Fruit fly (Drosophila melanogaster) whole organism, embryonic: Measurements from ENCODE around the gene Sec24CD.

Source experiments
- Bgb ChIP-seq: fragments of 200-800 bp; sonication (Bioruptor generic); IDR thresholded peaks from 2 replicates; pipeline ENCODE4 v1.3.6; 2022; ENCODE audit warnings: missing biosample characterization, missing genetic modification characterization; ENCODE audit not compliant: partially characterized antibody
- CG10147 ChIP-seq: fragments of 200-800 bp; sonication (Bioruptor generic); optimal IDR thresholded peaks from 2 replicates; lab custom pipeline; 2019; ENCODE audit warnings: missing biosample characterization, mild to moderate bottlenecking, missing genetic modification characterization, moderate library complexity
- CG10209 ChIP-seq: fragments of 200-800 bp; sonication (Bioruptor generic); optimal IDR thresholded peaks from 3 replicates; lab custom pipeline; 2017; ENCODE audit warnings: missing biosample characterization, mild to moderate bottlenecking, missing genetic modification characterization, missing genetic modification reagents
- CG10431 ChIP-seq: fragments of 200-800 bp; sonication (Bioruptor generic); optimal IDR thresholded peaks from 3 replicates; lab custom pipeline; 2018; ENCODE audit warnings: missing biosample characterization, mild to moderate bottlenecking, missing genetic modification characterization
- CG10654 ChIP-seq: fragments of 200-800 bp; sonication (Bioruptor generic); optimal IDR thresholded peaks from 2 replicates; lab custom pipeline; 2016; ENCODE audit warnings: missing biosample characterization, missing genetic modification characterization
- CG10979 ChIP-seq: fragments of 200-800 bp; sonication (Bioruptor generic); optimal IDR thresholded peaks from 2 replicates; lab custom pipeline; 2018; ENCODE audit warnings: missing biosample characterization, mild to moderate bottlenecking, missing genetic modification characterization, moderate library complexity
- CG11723 ChIP-seq: fragments of 200-800 bp; sonication (Bioruptor generic); optimal IDR thresholded peaks from 2 replicates; lab custom pipeline; 2017; ENCODE audit warnings: missing biosample characterization, mild to moderate bottlenecking, missing genetic modification characterization
- CG12155 ChIP-seq: fragments of 200-800 bp; sonication (Bioruptor generic); optimal IDR thresholded peaks from 3 replicates; lab custom pipeline; 2016; ENCODE audit warnings: missing biosample characterization, missing genetic modification characterization
- CG12942 ChIP-seq: fragments of 200-800 bp; sonication (Bioruptor generic); optimal IDR thresholded peaks from 3 replicates; lab custom pipeline; 2016; ENCODE audit warnings: missing biosample characterization, missing genetic modification characterization
- CG14965 ChIP-seq: fragments of 200-800 bp; sonication (Bioruptor generic); optimal IDR thresholded peaks from 2 replicates; lab custom pipeline; 2016; ENCODE audit warnings: missing biosample characterization, missing genetic modification characterization, borderline replicate concordance
- CG15269 ChIP-seq: fragments of 200-800 bp; sonication (Bioruptor generic); optimal IDR thresholded peaks from 2 replicates; lab custom pipeline; 2018; ENCODE audit warnings: missing biosample characterization, mild to moderate bottlenecking, missing genetic modification characterization, moderate library complexity
- CG15696 ChIP-seq: fragments of 200-800 bp; sonication (Bioruptor generic); optimal IDR thresholded peaks from 2 replicates; lab custom pipeline; 2019; ENCODE audit warnings: missing biosample characterization, mild to moderate bottlenecking, missing genetic modification characterization, moderate library complexity
- CG16815 ChIP-seq: fragments of 200-800 bp; sonication (Bioruptor generic); optimal IDR thresholded peaks from 3 replicates; lab custom pipeline; 2017; ENCODE audit warnings: missing biosample characterization, mild to moderate bottlenecking, missing genetic modification characterization
- CG17359 ChIP-seq: fragments of 200-800 bp; sonication (Bioruptor generic); optimal IDR thresholded peaks from 3 replicates; lab custom pipeline; 2018; ENCODE audit warnings: missing biosample characterization, mild to moderate bottlenecking, missing genetic modification characterization, moderate library complexity
- CG18764 ChIP-seq: fragments of 200-800 bp; sonication (Bioruptor generic); optimal IDR thresholded peaks from 3 replicates; lab custom pipeline; 2016; ENCODE audit warnings: missing biosample characterization, missing genetic modification characterization
- CG31388 ChIP-seq: fragments of 200-800 bp; sonication (Bioruptor generic); optimal IDR thresholded peaks from 2 replicates; lab custom pipeline; 2016; ENCODE audit warnings: missing biosample characterization, missing genetic modification characterization
- CG31441 ChIP-seq: fragments of 200-800 bp; sonication (Bioruptor generic); IDR thresholded peaks from 2 replicates; pipeline ENCODE4 v1.3.6; 2022; ENCODE audit warnings: missing biosample characterization, missing genetic modification characterization
- CG32532 ChIP-seq: fragments of 200-800 bp; sonication (Bioruptor generic); IDR thresholded peaks from 2 replicates; pipeline ENCODE4 v1.3.6; 2022; ENCODE audit warnings: missing biosample characterization, missing genetic modification characterization
- CG34422 ChIP-seq: fragments of 200-800 bp; sonication (Bioruptor generic); IDR thresholded peaks from 3 replicates; pipeline ENCODE4 v1.3.6; 2022; ENCODE audit warnings: missing biosample characterization, missing genetic modification characterization
- CG4424 ChIP-seq: fragments of 200-800 bp; sonication (Bioruptor generic); optimal IDR thresholded peaks from 3 replicates; lab custom pipeline; 2016; ENCODE audit warnings: missing biosample characterization, missing genetic modification characterization
- CG6689 ChIP-seq: fragments of 200-800 bp; sonication (Bioruptor generic); IDR thresholded peaks from 2 replicates; pipeline ENCODE4 v1.3.6; 2022; ENCODE audit warnings: missing biosample characterization, missing genetic modification characterization
- CG8765 ChIP-seq: fragments of 200-800 bp; sonication (Bioruptor generic); IDR thresholded peaks from 2 replicates; pipeline ENCODE4 v1.3.6; 2022; ENCODE audit warnings: missing biosample characterization, missing genetic modification characterization
- CG8944 ChIP-seq: fragments of 200-800 bp; sonication (Bioruptor generic); optimal IDR thresholded peaks from 3 replicates; lab custom pipeline; 2016; ENCODE audit warnings: missing biosample characterization, missing genetic modification characterization
- CG9817 ChIP-seq: fragments of 200-800 bp; sonication (Bioruptor generic); optimal IDR thresholded peaks from 2 replicates; lab custom pipeline; 2018; ENCODE audit warnings: missing biosample characterization, mild to moderate bottlenecking, missing genetic modification characterization, moderate library complexity
- CTCF ChIP-seq: fragments of 200-800 bp; sonication (Bioruptor generic); optimal IDR thresholded peaks from 2 replicates; lab custom pipeline; 2017; ENCODE audit warnings: missing biosample characterization, mild to moderate bottlenecking, missing genetic modification characterization, moderate library complexity
- D19A ChIP-seq: fragments of 200-800 bp; optimal IDR thresholded peaks from 3 replicates; lab custom pipeline; 2019; ENCODE audit warnings: missing biosample characterization, mild to moderate bottlenecking, missing genetic modification characterization, moderate library complexity
- Dp ChIP-seq: fragments of 200-800 bp; sonication (Bioruptor generic); optimal IDR thresholded peaks from 2 replicates; lab custom pipeline; 2018; ENCODE audit warnings: missing biosample characterization, mild to moderate bottlenecking, missing genetic modification characterization, moderate library complexity
- ERR ChIP-seq: fragments of 200-800 bp; sonication (Bioruptor generic); optimal IDR thresholded peaks from 2 replicates; lab custom pipeline; 2016; ENCODE audit warnings: missing biosample characterization, missing genetic modification characterization
- Hr78 ChIP-seq, 2 experiments: fragments of 200-800 bp in 1 of 2; fragments of >200 bp in 1 of 2; sonication (Bioruptor generic) in 1 of 2; optimal IDR thresholded peaks; 2 replicates each; lab custom pipeline; 2017 to 2019; ENCODE audit warnings: missing biosample characterization in 2 of 2, missing genetic modification characterization in 2 of 2, mild to moderate bottlenecking in 1 of 2, moderate library complexity in 1 of 2
- MBD-R2 ChIP-seq: fragments of 200-800 bp; sonication (Bioruptor generic); IDR thresholded peaks from 2 replicates; pipeline ENCODE4 v1.3.6; 2022; ENCODE audit warnings: missing biosample characterization, missing genetic modification characterization
- Meics ChIP-seq: fragments of 200-800 bp; sonication (Bioruptor generic); optimal IDR thresholded peaks from 2 replicates; lab custom pipeline; 2017; ENCODE audit warnings: missing biosample characterization, mild to moderate bottlenecking, missing genetic modification characterization
- Mes4 ChIP-seq: fragments of 200-800 bp; sonication (Bioruptor generic); optimal IDR thresholded peaks from 2 replicates; lab custom pipeline; 2016; ENCODE audit warnings: missing biosample characterization, missing genetic modification characterization
- Nf-YC ChIP-seq: fragments of 200-800 bp; optimal IDR thresholded peaks from 3 replicates; lab custom pipeline; 2019; ENCODE audit warnings: missing biosample characterization, mild to moderate bottlenecking, missing genetic modification characterization, moderate library complexity
- PHDP ChIP-seq: fragments of 200-800 bp; sonication (Bioruptor generic); optimal IDR thresholded peaks from 3 replicates; lab custom pipeline; 2018; ENCODE audit warnings: missing biosample characterization, mild to moderate bottlenecking, missing genetic modification characterization, moderate library complexity
- Sox100B ChIP-seq: fragments of 200-800 bp; sonication (Bioruptor generic); optimal IDR thresholded peaks from 3 replicates; lab custom pipeline; 2018; ENCODE audit warnings: missing biosample characterization, mild to moderate bottlenecking, missing genetic modification characterization
- Usf ChIP-seq: fragments of 200-800 bp; sonication (Bioruptor generic); optimal IDR thresholded peaks from 2 replicates; lab custom pipeline; 2017; ENCODE audit warnings: missing genotype, missing biosample characterization, missing genetic modification characterization
- bab2 ChIP-seq: fragments of 200-800 bp; sonication (Bioruptor generic); optimal IDR thresholded peaks from 2 replicates; lab custom pipeline; 2016; ENCODE audit warnings: missing biosample characterization, missing genetic modification characterization
- btn ChIP-seq: fragments of 200-800 bp; sonication (Bioruptor generic); optimal IDR thresholded peaks from 2 replicates; lab custom pipeline; 2016; ENCODE audit warnings: missing biosample characterization, missing genetic modification characterization
- fd64A ChIP-seq: fragments of 200-800 bp; sonication (Bioruptor generic); optimal IDR thresholded peaks from 3 replicates; lab custom pipeline; 2018; ENCODE audit warnings: missing biosample characterization, mild to moderate bottlenecking, missing genetic modification characterization
- ftz-f1 ChIP-seq: fragments of 200-800 bp; sonication (Bioruptor generic); optimal IDR thresholded peaks from 2 replicates; lab custom pipeline; 2016; ENCODE audit warnings: missing biosample characterization, missing genetic modification characterization
- gce ChIP-seq: fragments of 200-800 bp; sonication (Bioruptor generic); IDR thresholded peaks from 3 replicates; pipeline ENCODE4 v1.3.6; 2022; ENCODE audit warnings: missing biosample characterization, missing genetic modification characterization
- lola ChIP-seq, 3 experiments: fragments of >200 bp in 2 of 3; fragments of 200-800 bp in 1 of 3; sonication (Bioruptor generic) in 1 of 3; optimal IDR thresholded peaks; 2 replicates each; lab custom pipeline; 2017 to 2019; ENCODE audit warnings: missing biosample characterization in 3 of 3, missing genetic modification characterization in 3 of 3, mild to moderate bottlenecking in 1 of 3, moderate library complexity in 1 of 3
- nerfin-2 ChIP-seq: fragments of 200-800 bp; sonication (Bioruptor generic); IDR thresholded peaks from 2 replicates; pipeline ENCODE4 v1.3.6; 2022; ENCODE audit warnings: missing biosample characterization, missing genetic modification characterization; ENCODE audit not compliant: partially characterized antibody
- odd ChIP-seq: fragments of 200-800 bp; sonication (Bioruptor generic); optimal IDR thresholded peaks from 2 replicates; lab custom pipeline; 2017; ENCODE audit warnings: missing biosample characterization, mild to moderate bottlenecking, missing genetic modification characterization
- pb ChIP-seq: fragments of 200-800 bp; sonication (Bioruptor generic); optimal IDR thresholded peaks from 3 replicates; lab custom pipeline; 2016; ENCODE audit warnings: missing biosample characterization, missing genetic modification characterization
- row ChIP-seq: fragments of 200-800 bp; sonication (Bioruptor generic); IDR thresholded peaks from 3 replicates; pipeline ENCODE4 v1.3.6; 2022; ENCODE audit warnings: missing biosample characterization, missing genetic modification characterization
- shn ChIP-seq: fragments of 200-800 bp; sonication (Bioruptor generic); optimal IDR thresholded peaks from 3 replicates; lab custom pipeline; 2016; ENCODE audit warnings: missing biosample characterization, missing genetic modification characterization
- stwl ChIP-seq: fragments of 200-800 bp; sonication (Bioruptor generic); optimal IDR thresholded peaks from 3 replicates; lab custom pipeline; 2018; ENCODE audit warnings: missing biosample characterization, mild to moderate bottlenecking, missing genetic modification characterization, moderate library complexity
- unc-4 ChIP-seq: fragments of 200-800 bp; sonication (Bioruptor generic); IDR thresholded peaks from 2 replicates; pipeline ENCODE4 v1.3.6; 2022; ENCODE audit warnings: missing biosample characterization, missing genetic modification characterization; ENCODE audit not compliant: partially characterized antibody
- wdn ChIP-seq: fragments of 200-800 bp; sonication (Bioruptor generic); IDR thresholded peaks from 2 replicates; pipeline ENCODE4 v1.3.6; 2022; ENCODE audit warnings: missing biosample characterization, missing genetic modification characterization
- zfh1 ChIP-seq: fragments of 200-800 bp; sonication (Bioruptor generic); IDR thresholded peaks from 3 replicates; pipeline ENCODE4 v1.3.6; 2022; ENCODE audit warnings: missing biosample characterization, missing genetic modification characterization

Gene Sec24CD

dm6 chr2L:2189100-2189499 is 47.5 kb downstream of the Sec24CD start (continued):
- TF ChIP-seq CG15696 (tag; lab: Kevin White, UChicago) = peak; percentile 68
- TF ChIP-seq CG18764 (GFP tag; lab: Kevin White, UChicago) = peak; percentile 60
- TF ChIP-seq CG16815 (GFP tag; lab: Kevin White, UChicago) = peak; percentile 72
- peak; percentile 64 for TF ChIP-seq CG10654 (GFP tag; lab: Kevin White, UChicago)
- TF ChIP-seq Sox100B (GFP tag; lab: Kevin White, UChicago) = peak; percentile 53
- peak; percentile 32 for TF ChIP-seq stwl
- peak; percentile 78 for TF ChIP-seq CG6689 (GFP tag; lab: Robert Waterston, UW)
- TF ChIP-seq wdn (GFP tag; lab: Robert Waterston, UW) = no peak
- TF ChIP-seq CG10431 (GFP tag; lab: Kevin White, UChicago) = peak; percentile 65
- TF ChIP-seq odd = peak; percentile 37
- TF ChIP-seq ERR (GFP tag; lab: Kevin White, UChicago) = no peak
- no peak for TF ChIP-seq Meics
- TF ChIP-seq fd64A = peak; percentile 64
- no peak for TF ChIP-seq Bgb
- TF ChIP-seq CG34422 (GFP tag; lab: Robert Waterston, UW) = peak; percentile 69; the same call in 2 of the 3 replicates
- peak in 1 of 2 experiments; percentile 15 for TF ChIP-seq Hr78 (GFP tag; optimal IDR thresholded peaks at IDR 0.05; lab: Kevin White, UChicago)
- TF ChIP-seq CG31388 (GFP tag; lab: Kevin White, UChicago) = no peak
- TF ChIP-seq CG4424 (GFP tag; lab: Kevin White, UChicago) = peak; percentile 79
- no peak for TF ChIP-seq Nf-YC (tag; lab: Kevin White, UChicago)
- peak; percentile 26 for TF ChIP-seq CG11723 (GFP tag; lab: Kevin White, UChicago)
- TF ChIP-seq pb (GFP tag; lab: Kevin White, UChicago) = peak; percentile 22
- TF ChIP-seq CG10209 (GFP tag; lab: Kevin White, UChicago) = peak; percentile 67
- TF ChIP-seq CG10147 (GFP tag; lab: Kevin White, UChicago) = no peak
- no peak for TF ChIP-seq unc-4 (GFP tag; lab: Robert Waterston, UW)
- no peak for TF ChIP-seq MBD-R2 (GFP tag; lab: Robert Waterston, UW)
- TF ChIP-seq CG9817 (tag; lab: Kevin White, UChicago) = no peak
- TF ChIP-seq Mes4 (GFP tag; lab: Kevin White, UChicago) = peak; percentile 75
- TF ChIP-seq CTCF (GFP tag; lab: Kevin White, UChicago) = no peak
- no peak for TF ChIP-seq CG14965 (GFP tag; lab: Kevin White, UChicago)
- peak; percentile 41 for TF ChIP-seq Usf
- no peak for TF ChIP-seq ftz-f1 (GFP tag; lab: Kevin White, UChicago)
- TF ChIP-seq CG12155 (GFP tag; lab: Kevin White, UChicago) = peak; percentile 18
- TF ChIP-seq CG32532 (GFP tag; lab: Robert Waterston, UW) = no peak
- no peak for TF ChIP-seq CG15269
- peak; percentile 67 for TF ChIP-seq btn (GFP tag; lab: Kevin White, UChicago)
- peak; percentile 67 for TF ChIP-seq CG31441
- TF ChIP-seq nerfin-2 (GFP tag; lab: Robert Waterston, UW) = no peak
- peak; percentile 91 for TF ChIP-seq CG10979 (tag; lab: Kevin White, UChicago)
- peak; percentile 74 for TF ChIP-seq D19A (tag; lab: Kevin White, UChicago)
- peak; percentile 77 for TF ChIP-seq CG8944 (GFP tag; lab: Kevin White, UChicago)
- peak; percentile 70 for TF ChIP-seq row
- no peak for TF ChIP-seq gce (GFP tag; lab: Robert Waterston, UW)
- TF ChIP-seq Dp (GFP tag; lab: Kevin White, UChicago) = no peak
- peak; percentile 36 for TF ChIP-seq PHDP
- TF ChIP-seq bab2 (GFP tag; lab: Kevin White, UChicago) = peak; percentile 62
- TF ChIP-seq CG8765 = peak; percentile 47; the same call in 1 of the 2 replicates
- TF ChIP-seq shn (GFP tag; lab: Kevin White, UChicago) = peak; percentile 52
- TF ChIP-seq lola (GFP tag; optimal IDR thresholded peaks at IDR 0.05; lab: Kevin White, UChicago) = peak in 1 of 3 experiments; percentile 89
- TF ChIP-seq CG12942 = peak; percentile 29
- peak; percentile 62 for TF ChIP-seq CG17359 (tag; lab: Kevin White, UChicago)
- TF ChIP-seq zfh1 = peak; percentile 91
